Fruit fly (Drosophila melanogaster) whole organism, embryonic: ENCODE results near the gene Spn28Db.
A peak's percentile ranks its signal among the peaks of the same experiment; 100 is the strongest.

Experiments used
- B-H1 ChIP-seq: fragments of 200-800 bp; sonication (Bioruptor generic); IDR thresholded peaks from 3 replicates; pipeline ENCODE4 v1.3.6; 2022; ENCODE audit warnings: missing biosample characterization, missing genetic modification characterization
- CG12659 ChIP-seq: fragments of 200-800 bp; sonication (Bioruptor generic); optimal IDR thresholded peaks from 3 replicates; lab custom pipeline; 2017; ENCODE audit warnings: mild to moderate bottlenecking, missing biosample characterization, missing genetic modification reagents, missing genetic modification characterization
- CG14050 ChIP-seq: fragments of 200-800 bp; sonication (Bioruptor generic); IDR thresholded peaks from 3 replicates; pipeline ENCODE4 v1.3.6; 2022; ENCODE audit warnings: missing biosample characterization, missing genetic modification characterization
- CG14667 ChIP-seq: fragments of 200-800 bp; sonication (Bioruptor generic); IDR thresholded peaks from 2 replicates; pipeline ENCODE4 v1.3.6; 2022; ENCODE audit warnings: missing biosample characterization, missing genetic modification characterization
- CG1603 ChIP-seq: fragments of 200-800 bp; sonication (Bioruptor generic); optimal IDR thresholded peaks from 2 replicates; lab custom pipeline; 2019; ENCODE audit warnings: missing biosample characterization, mild to moderate bottlenecking, missing genetic modification characterization, moderate library complexity
- CG16863 ChIP-seq: fragments of 200-800 bp; sonication (Bioruptor generic); optimal IDR thresholded peaks from 3 replicates; lab custom pipeline; 2016; ENCODE audit warnings: missing biosample characterization, missing genetic modification characterization
- CG17361 ChIP-seq: fragments of 200-800 bp; sonication (Bioruptor generic); IDR thresholded peaks from 3 replicates; pipeline ENCODE4 v1.3.6; 2022; ENCODE audit warnings: missing biosample characterization, missing genetic modification characterization
- CG17802 ChIP-seq: fragments of 200-800 bp; sonication (Bioruptor generic); optimal IDR thresholded peaks from 2 replicates; lab custom pipeline; 2018; ENCODE audit warnings: missing biosample characterization, mild to moderate bottlenecking, missing genetic modification characterization, moderate library complexity
- CG18262 ChIP-seq: fragments of 200-800 bp; optimal IDR thresholded peaks from 3 replicates; lab custom pipeline; 2019; ENCODE audit warnings: missing biosample characterization, mild to moderate bottlenecking, missing genetic modification characterization, moderate library complexity
- CG18764 ChIP-seq: fragments of 200-800 bp; sonication (Bioruptor generic); optimal IDR thresholded peaks from 3 replicates; lab custom pipeline; 2016; ENCODE audit warnings: missing biosample characterization, missing genetic modification characterization
- CG2120 ChIP-seq: fragments of 200-800 bp; sonication (Bioruptor generic); optimal IDR thresholded peaks from 3 replicates; lab custom pipeline; 2016; ENCODE audit warnings: missing biosample characterization, missing genetic modification characterization
- CG2678 ChIP-seq: fragments of 200-800 bp; sonication (Bioruptor generic); optimal IDR thresholded peaks from 3 replicates; lab custom pipeline; 2019; ENCODE audit warnings: missing biosample characterization, mild to moderate bottlenecking, missing genetic modification characterization, moderate library complexity
- CG32532 ChIP-seq: fragments of 200-800 bp; sonication (Bioruptor generic); IDR thresholded peaks from 2 replicates; pipeline ENCODE4 v1.3.6; 2022; ENCODE audit warnings: missing biosample characterization, missing genetic modification characterization
- CG3281 ChIP-seq: fragments of 200-800 bp; sonication (Bioruptor generic); optimal IDR thresholded peaks from 3 replicates; lab custom pipeline; 2017; ENCODE audit warnings: missing biosample characterization, mild to moderate bottlenecking, missing genetic modification characterization
- CG33213 ChIP-seq: fragments of 200-800 bp; sonication (Bioruptor generic); optimal IDR thresholded peaks from 3 replicates; lab custom pipeline; 2016; ENCODE audit warnings: missing biosample characterization, missing genetic modification characterization
- CG42726 ChIP-seq: fragments of 200-800 bp; sonication (Bioruptor generic); IDR thresholded peaks from 2 replicates; pipeline ENCODE4 v1.3.6; 2022; ENCODE audit warnings: missing biosample characterization, missing genetic modification characterization; ENCODE audit not compliant: partially characterized antibody
- CG7357 ChIP-seq: fragments of 200-800 bp; sonication (Bioruptor generic); IDR thresholded peaks from 3 replicates; pipeline ENCODE4 v1.3.6; 2022; ENCODE audit warnings: missing biosample characterization, missing genetic modification characterization
- CG7839 ChIP-seq: fragments of 200-800 bp; sonication (Bioruptor generic); optimal IDR thresholded peaks from 3 replicates; lab custom pipeline; 2018; ENCODE audit warnings: missing biosample characterization, mild to moderate bottlenecking, missing genetic modification characterization, moderate library complexity
- CG8089 ChIP-seq: fragments of 200-800 bp; sonication (Bioruptor generic); optimal IDR thresholded peaks from 3 replicates; lab custom pipeline; 2016; ENCODE audit warnings: missing biosample characterization, missing genetic modification characterization
- D19B ChIP-seq: fragments of 200-800 bp; sonication (Bioruptor generic); optimal IDR thresholded peaks from 2 replicates; lab custom pipeline; 2017; ENCODE audit warnings: missing biosample characterization, mild to moderate bottlenecking, missing genetic modification characterization
- Dad ChIP-seq: fragments of 200-800 bp; sonication (Bioruptor generic); optimal IDR thresholded peaks from 3 replicates; lab custom pipeline; 2016; ENCODE audit warnings: missing biosample characterization, missing genetic modification characterization
- Dip3 ChIP-seq: fragments of 200-800 bp; sonication (Bioruptor generic); optimal IDR thresholded peaks from 3 replicates; lab custom pipeline; 2016; ENCODE audit warnings: missing biosample characterization, missing genetic modification characterization
- Dp ChIP-seq: fragments of 200-800 bp; sonication (Bioruptor generic); optimal IDR thresholded peaks from 2 replicates; lab custom pipeline; 2018; ENCODE audit warnings: missing biosample characterization, mild to moderate bottlenecking, missing genetic modification characterization, moderate library complexity
- Drgx ChIP-seq: fragments of 200-800 bp; sonication (Bioruptor generic); IDR thresholded peaks from 2 replicates; pipeline ENCODE4 v1.3.6; 2022; ENCODE audit warnings: missing biosample characterization, missing genetic modification characterization
- E2f1 ChIP-seq: fragments of 200-800 bp; sonication (Bioruptor generic); IDR thresholded peaks from 2 replicates; pipeline ENCODE4 v1.3.6; 2022; ENCODE audit warnings: missing biosample characterization, missing genetic modification characterization
- Elba2 ChIP-seq: fragments of 200-800 bp; sonication (Bioruptor generic); optimal IDR thresholded peaks from 3 replicates; lab custom pipeline; 2016; ENCODE audit warnings: missing biosample characterization, missing genetic modification characterization
- Gug ChIP-seq: fragments of 200-800 bp; sonication (Bioruptor generic); IDR thresholded peaks from 4 replicates; pipeline ENCODE4 v1.3.6; 2022; ENCODE audit warnings: missing biosample characterization, missing genetic modification characterization
- HHEX ChIP-seq: fragments of 200-800 bp; sonication (Bioruptor generic); optimal IDR thresholded peaks from 3 replicates; lab custom pipeline; 2017; ENCODE audit warnings: missing biosample characterization, mild to moderate bottlenecking, missing genetic modification characterization, missing genetic modification reagents
- HmgD ChIP-seq: fragments of 200-800 bp; sonication (Bioruptor generic); optimal IDR thresholded peaks from 3 replicates; lab custom pipeline; 2016; ENCODE audit warnings: missing biosample characterization, missing genetic modification characterization
- Hmx ChIP-seq: fragments of 200-800 bp; sonication (Bioruptor generic); optimal IDR thresholded peaks from 2 replicates; lab custom pipeline; 2016; ENCODE audit warnings: missing biosample characterization, missing genetic modification characterization
- Hr51 ChIP-seq, 2 experiments: fragments of 200-800 bp; sonication (Bioruptor generic); optimal IDR thresholded peaks; 2 replicates in 1 of 2; 3 replicates in 1 of 2; lab custom pipeline; 2016 to 2018; ENCODE audit warnings: missing biosample characterization in 2 of 2, missing genetic modification characterization in 2 of 2, mild to moderate bottlenecking in 1 of 2, moderate library complexity in 1 of 2
- MTF-1 ChIP-seq: fragments of 200-800 bp; sonication (Bioruptor generic); optimal IDR thresholded peaks from 2 replicates; lab custom pipeline; 2018; ENCODE audit warnings: missing biosample characterization, mild to moderate bottlenecking, missing genetic modification characterization, borderline replicate concordance
- NK7.1 ChIP-seq: fragments of 200-800 bp; sonication (Bioruptor generic); optimal IDR thresholded peaks from 3 replicates; lab custom pipeline; 2016; ENCODE audit warnings: missing biosample characterization, missing genetic modification characterization
- Pdp1 ChIP-seq, 2 experiments: fragments of 200-800 bp; sonication (Bioruptor generic); optimal IDR thresholded peaks; 3 replicates each; lab custom pipeline; 2016; ENCODE audit warnings: missing biosample characterization in 2 of 2, missing genetic modification characterization in 2 of 2, mild to moderate bottlenecking in 1 of 2, moderate library complexity in 1 of 2
- Sox100B ChIP-seq: fragments of 200-800 bp; sonication (Bioruptor generic); optimal IDR thresholded peaks from 3 replicates; lab custom pipeline; 2018; ENCODE audit warnings: missing biosample characterization, mild to moderate bottlenecking, missing genetic modification characterization
- Xrp1 ChIP-seq: fragments of 200-800 bp; sonication (Bioruptor generic); IDR thresholded peaks from 2 replicates; pipeline ENCODE4 v1.3.6; 2022; ENCODE audit warnings: missing biosample characterization, missing genetic modification characterization
- da ChIP-seq: fragments of 200-800 bp; sonication (Bioruptor generic); optimal IDR thresholded peaks from 2 replicates; lab custom pipeline; 2016; ENCODE audit warnings: missing biosample characterization, missing genetic modification characterization
- dmrt11E ChIP-seq: fragments of 200-800 bp; sonication (Bioruptor generic); optimal IDR thresholded peaks from 3 replicates; lab custom pipeline; 2018; ENCODE audit warnings: missing biosample characterization, mild to moderate bottlenecking, missing genetic modification characterization, moderate library complexity
- exex ChIP-seq: fragments of 200-800 bp; sonication (Bioruptor generic); optimal IDR thresholded peaks from 4 replicates; lab custom pipeline; 2018; ENCODE audit warnings: missing biosample characterization, mild to moderate bottlenecking, missing genetic modification characterization, moderate library complexity
- fd3F ChIP-seq: fragments of 200-800 bp; sonication (Bioruptor generic); optimal IDR thresholded peaks from 2 replicates; lab custom pipeline; 2018; ENCODE audit warnings: missing biosample characterization, mild to moderate bottlenecking, missing genetic modification characterization, moderate library complexity
- mam ChIP-seq: fragments of 200-800 bp; sonication (Bioruptor generic); optimal IDR thresholded peaks from 3 replicates; lab custom pipeline; 2016; ENCODE audit warnings: missing biosample characterization, missing genetic modification characterization
- mirr ChIP-seq: fragments of 200-800 bp; sonication (Bioruptor generic); optimal IDR thresholded peaks from 3 replicates; lab custom pipeline; 2018; ENCODE audit warnings: missing biosample characterization, mild to moderate bottlenecking, missing genetic modification characterization
- onecut ChIP-seq: fragments of 200-800 bp; sonication (Bioruptor generic); IDR thresholded peaks from 2 replicates; pipeline ENCODE4 v1.3.6; 2022; ENCODE audit warnings: missing biosample characterization, missing genetic modification characterization
- org-1 ChIP-seq: fragments of 200-800 bp; sonication (Bioruptor generic); optimal IDR thresholded peaks from 2 replicates; lab custom pipeline; 2017; ENCODE audit warnings: missing biosample characterization, missing genetic modification characterization
- otp ChIP-seq: fragments of 200-800 bp; sonication (Bioruptor generic); IDR thresholded peaks from 3 replicates; pipeline ENCODE4, ENCODE4 v1.3.6; 2022; ENCODE audit warnings: missing biosample characterization, missing genetic modification characterization
- p53 ChIP-seq: fragments of 200-800 bp; sonication (Bioruptor generic); optimal IDR thresholded peaks from 2 replicates; lab custom pipeline; 2016; ENCODE audit warnings: missing biosample characterization, missing genetic modification characterization
- pum ChIP-seq: fragments of 200-800 bp; sonication (Bioruptor generic); optimal IDR thresholded peaks from 2 replicates; lab custom pipeline; 2016; ENCODE audit warnings: missing biosample characterization, missing genetic modification characterization
- sisA ChIP-seq: fragments of 200-800 bp; sonication (Bioruptor generic); IDR thresholded peaks from 2 replicates; pipeline ENCODE4 v1.3.6; 2022; ENCODE audit warnings: missing biosample characterization, missing genetic modification characterization
- tup ChIP-seq: fragments of 200-800 bp; sonication (Bioruptor generic); optimal IDR thresholded peaks from 2 replicates; lab custom pipeline; 2016; ENCODE audit warnings: missing biosample characterization, mild to moderate bottlenecking, missing genetic modification characterization, moderate library complexity
- zfh1 ChIP-seq: fragments of 200-800 bp; sonication (Bioruptor generic); IDR thresholded peaks from 3 replicates; pipeline ENCODE4 v1.3.6; 2022; ENCODE audit warnings: missing biosample characterization, missing genetic modification characterization

Gene Spn28Db

DNA sequence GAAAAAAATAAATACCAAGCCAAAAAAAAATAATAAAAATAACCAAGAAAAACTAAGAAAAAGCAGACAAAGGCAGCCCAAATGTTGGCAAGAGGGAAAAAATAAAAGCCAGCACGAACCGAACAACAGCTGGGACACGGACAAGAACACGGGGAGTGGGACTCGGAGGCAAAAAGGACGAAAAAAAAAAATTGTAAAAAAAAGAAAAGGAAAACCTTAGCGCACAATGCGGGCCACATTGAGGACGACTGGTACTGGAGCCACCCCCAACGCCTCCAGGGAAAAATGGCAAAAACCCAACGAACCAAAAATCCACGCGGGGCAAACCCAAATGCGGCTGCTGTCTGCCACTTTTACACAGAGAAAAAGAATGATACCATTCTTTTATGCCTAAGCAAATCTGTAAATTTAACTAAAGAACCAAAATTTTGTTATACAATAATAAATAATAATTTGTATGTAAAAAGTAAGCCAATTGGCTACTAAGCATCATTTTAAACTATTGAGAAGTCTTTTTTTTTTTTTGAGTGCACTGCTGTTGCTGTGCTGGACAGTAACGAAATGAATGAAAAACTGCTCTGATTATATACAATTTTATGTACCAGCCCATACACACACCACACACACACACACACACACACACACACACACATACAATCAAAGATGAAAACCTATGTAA is 41.7 kb upstream of the Spn28Db start (continued):
- peak; percentile 59; the same call in 1 of the 2 replicates for TF ChIP-seq Drgx (GFP tag; lab: Robert Waterston, UW)
- no peak for TF ChIP-seq p53
- TF ChIP-seq fd3F (GFP tag; lab: Kevin White, UChicago), result peak; percentile 37
- TF ChIP-seq CG12659, result peak; percentile 52
- TF ChIP-seq CG18764 (GFP tag; lab: Kevin White, UChicago), result peak; percentile 35
- TF ChIP-seq E2f1 (GFP tag; lab: Robert Waterston, UW), result peak; percentile 70
- TF ChIP-seq D19B, result peak; percentile 60
- TF ChIP-seq CG33213 (GFP tag; lab: Kevin White, UChicago), result no peak
- TF ChIP-seq CG32532 (GFP tag; lab: Robert Waterston, UW), result peak; percentile 84
- TF ChIP-seq zfh1 (GFP tag; lab: Robert Waterston, UW), result peak; percentile 47; the same call in 2 of the 3 replicates
- TF ChIP-seq org-1 (GFP tag; lab: Kevin White, UChicago), result peak; percentile 52
- TF ChIP-seq mirr (GFP tag; lab: Kevin White, UChicago), result peak; percentile 41
- TF ChIP-seq CG14667, result peak; percentile 78
- TF ChIP-seq mam, result peak; percentile 28
- no peak for TF ChIP-seq NK7.1
- TF ChIP-seq CG2120 (GFP tag; lab: Kevin White, UChicago), result peak; percentile 81
- TF ChIP-seq CG7357 (GFP tag; lab: Robert Waterston, UW), result peak; percentile 72; the same call in 2 of the 3 replicates
- peak; percentile 35; the same call in 1 of the 3 replicates for TF ChIP-seq CG14050 (GFP tag; lab: Robert Waterston, UW)
- TF ChIP-seq Hr51 (GFP tag; optimal IDR thresholded peaks at IDR 0.05; lab: Kevin White, UChicago), result peak; percentile 21 to 80
- no peak for TF ChIP-seq Dp (GFP tag; lab: Kevin White, UChicago)
- TF ChIP-seq exex, result peak; percentile 69
- TF ChIP-seq da (GFP tag; lab: Kevin White, UChicago), result no peak
- peak; percentile 76 for TF ChIP-seq CG17361 (GFP tag; lab: Robert Waterston, UW)
- TF ChIP-seq CG1603 (tag; lab: Kevin White, UChicago), result peak; percentile 27
- peak; percentile 77 for TF ChIP-seq B-H1 (GFP tag; lab: Robert Waterston, UW)
- TF ChIP-seq Pdp1 (GFP tag; optimal IDR thresholded peaks at IDR 0.05; lab: Kevin White, UChicago), result peak; percentile 20 to 35
- TF ChIP-seq CG8089, result no peak
- no peak for TF ChIP-seq HmgD (GFP tag; lab: Kevin White, UChicago)
- no peak for TF ChIP-seq MTF-1
- TF ChIP-seq CG16863 (GFP tag; lab: Kevin White, UChicago), result no peak
- peak; percentile 93 for TF ChIP-seq CG2678
- peak; percentile 53 for TF ChIP-seq CG18262 (tag; lab: Kevin White, UChicago)
- TF ChIP-seq CG17802 (tag; lab: Kevin White, UChicago), result peak; percentile 44
- peak; percentile 83 for TF ChIP-seq HHEX (GFP tag; lab: Kevin White, UChicago)
- TF ChIP-seq tup, result peak; percentile 44
- TF ChIP-seq sisA (GFP tag; lab: Robert Waterston, UW), result peak; percentile 61
- TF ChIP-seq CG7839 (tag; lab: Kevin White, UChicago), result peak; percentile 88
- no peak for TF ChIP-seq Dad (GFP tag; lab: Kevin White, UChicago)
- TF ChIP-seq Elba2, result no peak
- TF ChIP-seq Xrp1 (GFP tag; lab: Robert Waterston, UW), result peak; percentile 73
- TF ChIP-seq Hmx (GFP tag; lab: Kevin White, UChicago), result no peak
- no peak for TF ChIP-seq dmrt11E (tag; lab: Kevin White, UChicago)
- TF ChIP-seq CG3281 (GFP tag; lab: Kevin White, UChicago), result peak; percentile 87
- TF ChIP-seq otp (GFP tag; lab: Robert Waterston, UW), result no peak
- peak; percentile 57; the same call in 2 of the 4 replicates for TF ChIP-seq Gug (GFP tag; lab: Robert Waterston, UW)
- TF ChIP-seq onecut (GFP tag; lab: Robert Waterston, UW), result peak; percentile 69
- TF ChIP-seq Sox100B (GFP tag; lab: Kevin White, UChicago), result peak; percentile 55
- no peak for TF ChIP-seq CG42726 (GFP tag; lab: Robert Waterston, UW)
- TF ChIP-seq pum, result no peak
- peak; percentile 46 for TF ChIP-seq Dip3 (GFP tag; lab: Kevin White, UChicago)
